Worm (Caenorhabditis elegans) whole organism, young adult: ENCODE results near the gene K02E10.6.

Experiments used
- B0019.2 ChIP-seq: fragments of 200-800 bp; sonication (Bioruptor generic); conservative IDR thresholded peaks from 2 replicates; pipeline ENCODE4 v1.3.6; 2022; ENCODE audit warnings: missing genetic modification reagents, missing genetic modification characterization, missing compliant biosample characterization
- B0035.1 ChIP-seq: sonication (generic microtip); optimal IDR thresholded peaks from 2 replicates; lab custom pipeline; 2016; ENCODE audit warnings: missing genetic modification characterization, mild to moderate bottlenecking, missing compliant biosample characterization, missing genotype, missing genetic modification reagents
- B0336.3 ChIP-seq: fragments of 200-800 bp; sonication (Bioruptor generic); IDR thresholded peaks from 2 replicates; pipeline ENCODE4 v1.3.6; 2022; ENCODE audit warnings: missing genetic modification characterization, missing compliant biosample characterization
- D2030.7 ChIP-seq: fragments of 200-800 bp; sonication (Bioruptor generic); IDR thresholded peaks from 2 replicates; pipeline ENCODE4 v1.3.6; 2022; ENCODE audit warnings: missing genetic modification reagents, missing genetic modification characterization, missing compliant biosample characterization
- F23B12.7 ChIP-seq: sonication (generic microtip); optimal IDR thresholded peaks from 2 replicates; lab custom pipeline; 2017; ENCODE audit warnings: missing genetic modification characterization, mild to moderate bottlenecking, missing compliant biosample characterization, antibody characterized with exemption, moderate library complexity; ENCODE audit not compliant: insufficient read depth
- F39B2.1 ChIP-seq: fragments of 200-800 bp; sonication (Bioruptor generic); IDR thresholded peaks from 2 replicates; pipeline ENCODE4 v1.3.6; 2022; ENCODE audit warnings: missing genetic modification reagents, missing genetic modification characterization, missing compliant biosample characterization
- F52B5.7 ChIP-seq: sonication (generic microtip); optimal IDR thresholded peaks from 2 replicates; lab custom pipeline; 2016; ENCODE audit warnings: mild to moderate bottlenecking, missing genetic modification characterization, missing compliant biosample characterization
- F57C9.4 ChIP-seq: sonication (generic microtip); optimal IDR thresholded peaks from 2 replicates; lab custom pipeline; 2017; ENCODE audit warnings: mild to moderate bottlenecking, missing genetic modification characterization, missing compliant biosample characterization
- K11D2.4 ChIP-seq: fragments of 200-800 bp; sonication (Bioruptor generic); IDR thresholded peaks from 2 replicates; pipeline ENCODE4 v1.3.6; 2022; ENCODE audit warnings: missing genetic modification reagents, missing genetic modification characterization, missing compliant biosample characterization
- T07F8.4 ChIP-seq: sonication (generic microtip); optimal IDR thresholded peaks from 2 replicates; lab custom pipeline; 2016; ENCODE audit warnings: mild to moderate bottlenecking, missing genetic modification characterization, moderate library complexity, missing compliant biosample characterization
- Y67H2A.10 ChIP-seq: fragments of 200-800 bp; sonication (Bioruptor generic); conservative IDR thresholded peaks from 2 replicates; pipeline ENCODE4 v1.3.6; 2022; ENCODE audit warnings: missing genetic modification reagents, missing genetic modification characterization, missing compliant biosample characterization
- Y79H2A.3 ChIP-seq: fragments of 200-800 bp; sonication (Bioruptor generic); conservative IDR thresholded peaks from 2 replicates; pipeline ENCODE4 v1.3.6; 2022; ENCODE audit warnings: missing genetic modification reagents, missing genetic modification characterization, missing compliant biosample characterization
- Y95B8A.8 ChIP-seq: fragments of 200-800 bp; sonication (Bioruptor generic); IDR thresholded peaks from 2 replicates; pipeline ENCODE4 v1.3.6; 2022; ENCODE audit warnings: missing genetic modification reagents, missing genetic modification characterization, missing compliant biosample characterization
- ZK185.1 ChIP-seq: sonication (generic microtip); optimal IDR thresholded peaks from 2 replicates; lab custom pipeline; 2016; ENCODE audit warnings: mild to moderate bottlenecking, missing genetic modification characterization, missing compliant biosample characterization; ENCODE audit not compliant: poor library complexity, severe bottlenecking
- akir-1 ChIP-seq: fragments of 200-800 bp; sonication (Bioruptor generic); optimal IDR thresholded peaks from 2 replicates; lab custom pipeline; 2018; ENCODE audit warnings: mild to moderate bottlenecking, missing genetic modification characterization, moderate library complexity, missing compliant biosample characterization
- bed-1 ChIP-seq: fragments of 200-800 bp; sonication (Bioruptor generic); IDR thresholded peaks from 2 replicates; pipeline ENCODE4 v1.3.6; 2022; ENCODE audit warnings: missing genetic modification reagents, missing genetic modification characterization, missing compliant biosample characterization
- bed-2 ChIP-seq: fragments of 200-800 bp; sonication (Bioruptor generic); IDR thresholded peaks from 2 replicates; pipeline ENCODE4 v1.3.6; 2022; ENCODE audit warnings: missing genetic modification reagents, missing genetic modification characterization, missing compliant biosample characterization
- ceh-100 ChIP-seq: fragments of 200-800 bp; sonication (Bioruptor generic); IDR thresholded peaks from 2 replicates; pipeline ENCODE4 v1.3.6; 2022; ENCODE audit warnings: missing genetic modification reagents, missing genetic modification characterization, missing compliant biosample characterization
- ceh-58 ChIP-seq: fragments of 200-800 bp; sonication (Bioruptor generic); IDR thresholded peaks from 2 replicates; pipeline ENCODE4 v1.3.6; 2022; ENCODE audit warnings: missing genetic modification characterization, missing compliant biosample characterization
- chd-7 ChIP-seq: sonication (generic microtip); optimal IDR thresholded peaks from 2 replicates; lab custom pipeline; 2016; ENCODE audit warnings: mild to moderate bottlenecking, missing genetic modification characterization, moderate library complexity, missing compliant biosample characterization
- dox-1 ChIP-seq: fragments of 200-800 bp; sonication (Bioruptor generic); IDR thresholded peaks from 2 replicates; pipeline ENCODE4 v1.3.6; 2022; ENCODE audit warnings: missing genetic modification reagents, missing genetic modification characterization, missing compliant biosample characterization
- dpff-1 ChIP-seq: sonication (generic microtip); optimal IDR thresholded peaks from 2 replicates; lab custom pipeline; 2017; ENCODE audit warnings: mild to moderate bottlenecking, missing genetic modification characterization, missing compliant biosample characterization
- efl-1 ChIP-seq: fragments of 150-350 bp; optimal IDR thresholded peaks from 2 replicates; lab custom pipeline; 2014; ENCODE audit warnings: missing biosample characterization, missing genetic modification reagents, missing genetic modification characterization
- egl-18 ChIP-seq: fragments of 200-800 bp; sonication (Bioruptor generic); IDR thresholded peaks from 2 replicates; pipeline ENCODE4 v1.3.6; 2022; ENCODE audit warnings: missing genetic modification reagents, missing genetic modification characterization, missing compliant biosample characterization
- egrh-3 ChIP-seq: fragments of 200-800 bp; sonication (Bioruptor generic); IDR thresholded peaks from 2 replicates; pipeline ENCODE4 v1.3.6; 2022; ENCODE audit warnings: missing genetic modification reagents, missing genetic modification characterization, missing compliant biosample characterization
- him-1 ChIP-seq: sonication (generic microtip); optimal IDR thresholded peaks from 2 replicates; lab custom pipeline; 2016; ENCODE audit warnings: missing genotype, missing genetic modification reagents, missing genetic modification characterization, missing compliant biosample characterization
- hlh-12 ChIP-seq: sonication (generic microtip); optimal IDR thresholded peaks from 2 replicates; lab custom pipeline; 2016; ENCODE audit warnings: missing genetic modification characterization, missing compliant biosample characterization
- hmg-20 ChIP-seq: fragments of 200-800 bp; sonication (Bioruptor generic); IDR thresholded peaks from 2 replicates; pipeline ENCODE4 v1.3.6; 2022; ENCODE audit warnings: missing genetic modification reagents, missing genetic modification characterization, missing compliant biosample characterization
- hrde-1 ChIP-seq: sonication (generic microtip); optimal IDR thresholded peaks from 2 replicates; lab custom pipeline; 2016; ENCODE audit warnings: missing genetic modification characterization, mild to moderate bottlenecking, missing compliant biosample characterization, moderate library complexity, missing genotype, missing genetic modification reagents, borderline replicate concordance
- lag-1 ChIP-seq: fragments of 200-800 bp; sonication (Bioruptor generic); IDR thresholded peaks from 2 replicates; pipeline ENCODE4 v1.3.6; 2022; ENCODE audit warnings: missing genetic modification reagents, missing genetic modification characterization, missing compliant biosample characterization
- let-526 ChIP-seq: fragments of 200-800 bp; sonication (Bioruptor generic); IDR thresholded peaks from 2 replicates; pipeline ENCODE4 v1.3.6; 2022; ENCODE audit warnings: missing genetic modification reagents, missing genetic modification characterization, missing compliant biosample characterization
- let-607 ChIP-seq, 2 experiments: fragments of 200-800 bp in 1 of 2; sonication (Bioruptor generic) in 1 of 2; sonication (generic microtip) in 1 of 2; optimal IDR thresholded peaks; 2 replicates each; lab custom pipeline; 2016 to 2018; ENCODE audit warnings: mild to moderate bottlenecking in 2 of 2, missing compliant biosample characterization in 2 of 2, missing genetic modification characterization in 2 of 2, moderate library complexity in 2 of 2, missing genotype in 1 of 2
- lin-26 ChIP-seq: fragments of 200-800 bp; sonication (Bioruptor generic); IDR thresholded peaks from 2 replicates; pipeline ENCODE4 v1.3.6; 2022; ENCODE audit warnings: missing genetic modification reagents, missing genetic modification characterization, missing compliant biosample characterization
- lin-35 ChIP-seq, 3 experiments: fragments of 150-350 bp in 2 of 3; sonication (generic microtip) in 1 of 3; optimal IDR thresholded peaks; 2 replicates each; lab custom pipeline; 2014 to 2018; ENCODE audit warnings: missing biosample characterization in 3 of 3, missing genetic modification characterization in 3 of 3, missing genetic modification reagents in 3 of 3
- lin-40 ChIP-seq: sonication (generic microtip); optimal IDR thresholded peaks from 2 replicates; lab custom pipeline; 2016; ENCODE audit warnings: missing genetic modification characterization, mild to moderate bottlenecking, missing compliant biosample characterization, missing genotype, missing genetic modification reagents
- lin-54 ChIP-seq: fragments of 200-800 bp; sonication (Bioruptor generic); optimal IDR thresholded peaks from 2 replicates; lab custom pipeline; 2018; ENCODE audit warnings: mild to moderate bottlenecking, missing genetic modification characterization, missing compliant biosample characterization
- madf-3 ChIP-seq: fragments of 200-800 bp; sonication (Bioruptor generic); IDR thresholded peaks from 2 replicates; pipeline ENCODE4 v1.3.6; 2022; ENCODE audit warnings: missing genetic modification reagents, missing genetic modification characterization, missing compliant biosample characterization
- madf-6 ChIP-seq: fragments of 200-800 bp; sonication (Bioruptor generic); IDR thresholded peaks from 2 replicates; pipeline ENCODE4 v1.3.6; 2022; ENCODE audit warnings: missing genetic modification reagents, missing genetic modification characterization, missing compliant biosample characterization
- mxl-1 ChIP-seq: sonication (generic microtip); optimal IDR thresholded peaks from 2 replicates; lab custom pipeline; 2016; ENCODE audit warnings: missing genetic modification characterization, missing compliant biosample characterization
- nfyb-1 ChIP-seq: fragments of 200-800 bp; sonication (Bioruptor generic); IDR thresholded peaks from 2 replicates; pipeline ENCODE4 v1.3.6; 2022; ENCODE audit warnings: missing genetic modification reagents, missing genetic modification characterization, missing compliant biosample characterization
- nhr-179 ChIP-seq: sonication (generic microtip); optimal IDR thresholded peaks from 2 replicates; lab custom pipeline; 2016; ENCODE audit warnings: mild to moderate bottlenecking, missing genetic modification characterization, missing compliant biosample characterization
- nhr-80 ChIP-seq: sonication (generic microtip); optimal IDR thresholded peaks from 2 replicates; lab custom pipeline; 2016; ENCODE audit warnings: missing genetic modification characterization, missing compliant biosample characterization
- nhr-90 ChIP-seq: sonication (generic microtip); optimal IDR thresholded peaks from 2 replicates; lab custom pipeline; 2016; ENCODE audit warnings: missing genotype, mild to moderate bottlenecking, missing genetic modification characterization, missing compliant biosample characterization
- rpc-1 ChIP-seq, 2 experiments: fragments of 150-350 bp in 1 of 2; sonication (generic microtip) in 1 of 2; optimal IDR thresholded peaks; 2 replicates each; lab custom pipeline; 2014 to 2018; ENCODE audit warnings: missing biosample characterization in 1 of 2, missing genetic modification characterization in 1 of 2, missing genetic modification reagents in 1 of 2, missing genotype in 1 of 2
- tbp1 ChIP-seq: fragments of 200-800 bp; sonication (Bioruptor generic); optimal IDR thresholded peaks from 2 replicates; lab custom pipeline; 2018; ENCODE audit warnings: mild to moderate bottlenecking, missing genetic modification characterization, missing compliant biosample characterization
- xnd-1 ChIP-seq: sonication (generic microtip); optimal IDR thresholded peaks from 2 replicates; lab custom pipeline; 2016; ENCODE audit warnings: missing genotype, missing genetic modification reagents, missing genetic modification characterization, missing compliant biosample characterization
- zim-3 ChIP-seq: sonication (generic microtip); optimal IDR thresholded peaks from 2 replicates; lab custom pipeline; 2017; ENCODE audit warnings: mild to moderate bottlenecking, missing genetic modification characterization, moderate library complexity, missing compliant biosample characterization
- ztf-18 ChIP-seq: sonication (generic microtip); optimal IDR thresholded peaks from 2 replicates; lab custom pipeline; 2016; ENCODE audit warnings: missing genotype, mild to moderate bottlenecking, missing genetic modification characterization, missing compliant biosample characterization

K02E10.6 gene

ce11 chrX:2531276-2531675 lies 48.7 kb upstream of the K02E10.6 start (continued):
- TF ChIP-seq bed-1 (GFP tag; lab: Robert Waterston, UW): no peak
- TF ChIP-seq nhr-179 (tag; lab: Kevin White, UChicago): peak; percentile 73
- peak; percentile 16 for TF ChIP-seq B0035.1 (tag; lab: Kevin White, UChicago)
- 0 out of 2 replicates have a peak, but pooled peaks have one; percentile 20 for TF ChIP-seq ceh-100 (GFP tag; lab: Robert Waterston, UW)
- peak; percentile 63 for TF ChIP-seq chd-7
- TF ChIP-seq let-607 (tag; optimal IDR thresholded peaks at IDR 0.05; lab: Kevin White, UChicago): peak; percentile 51 to 61
- peak; percentile 66 for TF ChIP-seq nhr-90 (tag; lab: Kevin White, UChicago)
- peak; percentile 53 for TF ChIP-seq lin-40 (tag; lab: Kevin White, UChicago)
- peak; percentile 81 for TF ChIP-seq ZK185.1
- peak; percentile 58 for TF ChIP-seq D2030.7 (GFP tag; lab: Robert Waterston, UW)
- no peak for TF ChIP-seq madf-3 (GFP tag; lab: Robert Waterston, UW)
- peak; percentile 90 for TF ChIP-seq rpc-1 (optimal IDR thresholded peaks at IDR 0.05; lab: Kevin White, UChicago)
- peak; percentile 83 for TF ChIP-seq rpc-1 (tag; optimal IDR thresholded peaks at IDR 0.05; lab: Kevin White, UChicago)
- TF ChIP-seq lin-35 (GFP tag; optimal IDR thresholded peaks at IDR 0.05; lab: Kevin White, UChicago): peak in 1 of 3 experiments; percentile 16
- TF ChIP-seq mxl-1 (tag; lab: Kevin White, UChicago): no peak
- TF ChIP-seq ceh-58: no peak
- TF ChIP-seq him-1 (tag; lab: Kevin White, UChicago): peak; percentile 57
- no peak for TF ChIP-seq lag-1 (GFP tag; lab: Robert Waterston, UW)
- peak; percentile 65 for TF ChIP-seq ztf-18 (tag; lab: Kevin White, UChicago)
- TF ChIP-seq nhr-80 (tag; lab: Kevin White, UChicago): peak; percentile 40
- TF ChIP-seq bed-2 (GFP tag; lab: Robert Waterston, UW): no peak
- TF ChIP-seq madf-6 (GFP tag; lab: Robert Waterston, UW): peak; percentile 47; the same call in 1 of the 2 replicates
- TF ChIP-seq tbp1: peak; percentile 85
- TF ChIP-seq egrh-3 (GFP tag; lab: Robert Waterston, UW): no peak
- TF ChIP-seq B0336.3 (GFP tag; lab: Robert Waterston, UW): no peak
- TF ChIP-seq xnd-1 (tag; lab: Kevin White, UChicago): no peak
- no peak for TF ChIP-seq hlh-12
- peak; percentile 68 for TF ChIP-seq zim-3 (tag; lab: Kevin White, UChicago)
- peak; percentile 44 for TF ChIP-seq lin-54 (GFP tag; lab: Kevin White, UChicago)
- no peak for TF ChIP-seq hrde-1 (tag; lab: Kevin White, UChicago)
- TF ChIP-seq egl-18 (GFP tag; lab: Robert Waterston, UW): no peak
- TF ChIP-seq nfyb-1 (GFP tag; lab: Robert Waterston, UW): peak; percentile 87
- TF ChIP-seq dpff-1 (tag; lab: Kevin White, UChicago): no peak
- no peak for TF ChIP-seq F52B5.7 (tag; lab: Kevin White, UChicago)
- no peak for TF ChIP-seq B0019.2 (GFP tag; lab: Robert Waterston, UW)
- TF ChIP-seq F57C9.4: no peak
- no peak for TF ChIP-seq Y79H2A.3 (GFP tag; lab: Robert Waterston, UW)
- no peak for TF ChIP-seq Y95B8A.8 (GFP tag; lab: Robert Waterston, UW)
- TF ChIP-seq F23B12.7 (tag; lab: Kevin White, UChicago): peak; percentile 19
- TF ChIP-seq K11D2.4 (GFP tag; lab: Robert Waterston, UW): no peak
- no peak for TF ChIP-seq F39B2.1
- TF ChIP-seq akir-1: no peak
- TF ChIP-seq efl-1 (GFP tag; lab: Kevin White, UChicago): no peak
- no peak for TF ChIP-seq let-526 (GFP tag; lab: Robert Waterston, UW)
- TF ChIP-seq T07F8.4 (tag; lab: Kevin White, UChicago): peak; percentile 58
- TF ChIP-seq hmg-20 (GFP tag; lab: Robert Waterston, UW): peak; percentile 55; the same call in 1 of the 2 replicates
- peak; percentile 82 for TF ChIP-seq lin-26 (GFP tag; lab: Robert Waterston, UW)
- peak; percentile 66; the same call in 1 of the 2 replicates for TF ChIP-seq dox-1 (GFP tag; lab: Robert Waterston, UW)
- no peak for TF ChIP-seq Y67H2A.10 (GFP tag; lab: Robert Waterston, UW)
